Worm (Caenorhabditis elegans) whole organism, L3 larva: ENCODE measurements around the gene srh-140.
"Not testable (repeated sequence)": the region's sequence is repeated elsewhere in the genome, so short reads cannot be mapped to it uniquely, and the experiment has no call there.

Experiments
- R02D3.7 ChIP-seq: fragments of 150-350 bp; optimal IDR thresholded peaks from 2 replicates; lab custom pipeline; 2014; ENCODE audit warnings: missing biosample characterization, missing genetic modification characterization
- ceh-16 ChIP-seq: sonication (generic microtip); optimal IDR thresholded peaks from 2 replicates; lab custom pipeline; 2017; ENCODE audit warnings: missing biosample characterization, missing genetic modification characterization
- ceh-9 ChIP-seq: sonication (generic microtip); optimal IDR thresholded peaks from 2 replicates; lab custom pipeline; 2018; ENCODE audit warnings: missing biosample characterization, missing genetic modification characterization
- daf-12 ChIP-seq: fragments of 150-350 bp; optimal IDR thresholded peaks from 2 replicates; lab custom pipeline; 2014; ENCODE audit warnings: missing biosample characterization, missing genetic modification reagents, missing genetic modification characterization
- egl-27 ChIP-seq: sonication (generic microtip); optimal IDR thresholded peaks from 4 replicates; lab custom pipeline; 2017; ENCODE audit warnings: missing biosample characterization, missing genetic modification reagents, missing genetic modification characterization
- egl-5 ChIP-seq: fragments of 150-350 bp; optimal IDR thresholded peaks from 2 replicates; lab custom pipeline; 2017; ENCODE audit warnings: missing biosample characterization, missing genetic modification reagents, missing genetic modification characterization, inconsistent platforms
- elt-1 ChIP-seq: fragments of 150-350 bp; optimal IDR thresholded peaks from 2 replicates; lab custom pipeline; 2014; ENCODE audit warnings: missing biosample characterization, missing genetic modification characterization
- elt-2 ChIP-seq: sonication (generic microtip); optimal IDR thresholded peaks from 2 replicates; lab custom pipeline; 2016; ENCODE audit warnings: missing genetic modification reagents, mild to moderate bottlenecking, missing genetic modification characterization, missing compliant biosample characterization
- elt-3 ChIP-seq, 3 experiments: fragments of 150-350 bp in 1 of 3; sonication (generic microtip) in 2 of 3; optimal IDR thresholded peaks; 2 replicates in 2 of 3; 4 replicates in 1 of 3; lab custom pipeline; 2014 to 2017; ENCODE audit warnings: missing biosample characterization in 3 of 3, missing genetic modification characterization in 3 of 3
- fkh-10 ChIP-seq: sonication (generic microtip); optimal IDR thresholded peaks from 2 replicates; lab custom pipeline; 2017; ENCODE audit warnings: missing biosample characterization, missing genetic modification reagents, missing genetic modification characterization
- fos-1 ChIP-seq: fragments of 150-350 bp; optimal IDR thresholded peaks from 2 replicates; lab custom pipeline; 2014; ENCODE audit warnings: missing biosample characterization, missing genetic modification characterization
- hmg-11 ChIP-seq: sonication (generic microtip); optimal IDR thresholded peaks from 2 replicates; lab custom pipeline; 2016; ENCODE audit warnings: missing genetic modification characterization, missing compliant biosample characterization
- jun-1 ChIP-seq: fragments of 150-350 bp; optimal IDR thresholded peaks from 2 replicates; lab custom pipeline; 2014; ENCODE audit warnings: missing biosample characterization, missing genetic modification reagents, missing genetic modification characterization
- lin-15B ChIP-seq: fragments of 150-350 bp; optimal IDR thresholded peaks from 2 replicates; lab custom pipeline; 2014; ENCODE audit warnings: missing biosample characterization, missing genetic modification characterization
- lin-39 ChIP-seq: fragments of 150-350 bp; optimal IDR thresholded peaks from 2 replicates; lab custom pipeline; 2018; ENCODE audit warnings: missing biosample characterization, missing genetic modification reagents, missing genetic modification characterization
- mml-1 ChIP-seq: fragments of 150-350 bp; sonication (generic microtip); optimal IDR thresholded peaks from 3 replicates; lab custom pipeline; 2014; ENCODE audit warnings: missing biosample characterization, missing genetic modification characterization
- nfya-1 ChIP-seq: sonication (generic microtip); optimal IDR thresholded peaks from 2 replicates; lab custom pipeline; 2017; ENCODE audit warnings: missing genetic modification characterization, mild to moderate bottlenecking, missing compliant biosample characterization, antibody characterized with exemption, moderate library complexity; ENCODE audit not compliant: insufficient read depth
- nhr-23 ChIP-seq: fragments of 150-350 bp; optimal IDR thresholded peaks from 2 replicates; lab custom pipeline; 2014; ENCODE audit warnings: missing biosample characterization, missing genetic modification reagents, missing genetic modification characterization
- nhr-237 ChIP-seq: fragments of 150-350 bp; optimal IDR thresholded peaks from 2 replicates; lab custom pipeline; 2014; ENCODE audit warnings: missing biosample characterization, missing genetic modification characterization
- nhr-28 ChIP-seq: fragments of 150-350 bp; optimal IDR thresholded peaks from 2 replicates; lab custom pipeline; 2014; ENCODE audit warnings: missing biosample characterization, missing genetic modification characterization
- nhr-67 ChIP-seq: fragments of 150-350 bp; optimal IDR thresholded peaks from 2 replicates; lab custom pipeline; 2014; ENCODE audit warnings: missing biosample characterization, missing genetic modification characterization
- nhr-77 ChIP-seq: fragments of 150-350 bp; optimal IDR thresholded peaks from 2 replicates; lab custom pipeline; 2014; ENCODE audit warnings: missing biosample characterization, missing genetic modification characterization
- pha-4 ChIP-seq: fragments of 150-350 bp; optimal IDR thresholded peaks from 2 replicates; lab custom pipeline; 2014; ENCODE audit warnings: missing biosample characterization, missing genetic modification reagents, missing genetic modification characterization
- sea-2 ChIP-seq: fragments of 150-350 bp; sonication (generic microtip); optimal IDR thresholded peaks from 4 replicates; lab custom pipeline; 2014; ENCODE audit warnings: missing biosample characterization, missing genetic modification reagents, missing genetic modification characterization
- snpc-4 ChIP-seq: fragments of 150-350 bp; optimal IDR thresholded peaks from 2 replicates; lab custom pipeline; 2014; ENCODE audit warnings: missing biosample characterization, missing genetic modification characterization
- tbx-2 ChIP-seq: sonication (generic microtip); optimal IDR thresholded peaks from 2 replicates; lab custom pipeline; 2016; ENCODE audit warnings: mild to moderate bottlenecking, missing genetic modification characterization, missing compliant biosample characterization
- unc-39 ChIP-seq: sonication (generic microtip); optimal IDR thresholded peaks from 4 replicates; lab custom pipeline; 2017; ENCODE audit warnings: missing biosample characterization, missing genetic modification characterization
- unc-62 ChIP-seq: fragments of 150-350 bp; sonication (generic microtip); optimal IDR thresholded peaks from 4 replicates; lab custom pipeline; 2014; ENCODE audit warnings: missing biosample characterization, missing genetic modification reagents, missing genetic modification characterization
- zag-1 ChIP-seq: fragments of 150-350 bp; optimal IDR thresholded peaks from 2 replicates; lab custom pipeline; 2014; ENCODE audit warnings: missing biosample characterization, missing genetic modification characterization
- ztf-11 ChIP-seq: fragments of 150-350 bp; optimal IDR thresholded peaks from 2 replicates; lab custom pipeline; 2014; ENCODE audit warnings: missing biosample characterization, missing genetic modification characterization
- ztf-4 ChIP-seq: fragments of 150-350 bp; optimal IDR thresholded peaks from 2 replicates; lab custom pipeline; 2014; ENCODE audit warnings: missing biosample characterization, missing genetic modification characterization

srh-140 gene

ce11 chrV:15750130-15750529 is 28.1 kb downstream of the srh-140 start, which contains the start of gene str-6:
TSS of gene str-6 (minus strand) at chrV:15750230.
- TF ChIP-seq R02D3.7 (tag; lab: Kevin White, UChicago), result no peak
- no peak for TF ChIP-seq elt-3 (tag; optimal IDR thresholded peaks at IDR 0.05; lab: Kevin White, UChicago)
- TF ChIP-seq ztf-11 (tag; lab: Kevin White, UChicago), result no peak
- TF ChIP-seq ceh-9 (tag; lab: Kevin White, UChicago), result no peak
- no peak for TF ChIP-seq ceh-16 (tag; lab: Kevin White, UChicago)
- no peak for TF ChIP-seq unc-39 (tag; lab: Kevin White, UChicago)
- no peak for TF ChIP-seq mml-1 (tag; lab: Kevin White, UChicago)
- TF ChIP-seq fkh-10 (GFP tag; lab: Kevin White, UChicago), result no peak
- no peak for TF ChIP-seq lin-15B (tag; lab: Kevin White, UChicago)
- TF ChIP-seq egl-27 (tag; lab: Kevin White, UChicago), result no peak
- TF ChIP-seq hmg-11 (tag; lab: Kevin White, UChicago), result no peak
- TF ChIP-seq nhr-28 (tag; lab: Kevin White, UChicago), result no peak
- TF ChIP-seq nhr-77 (tag; lab: Kevin White, UChicago), result no peak
- TF ChIP-seq jun-1 (tag; lab: Kevin White, UChicago), result no peak

DNA sequence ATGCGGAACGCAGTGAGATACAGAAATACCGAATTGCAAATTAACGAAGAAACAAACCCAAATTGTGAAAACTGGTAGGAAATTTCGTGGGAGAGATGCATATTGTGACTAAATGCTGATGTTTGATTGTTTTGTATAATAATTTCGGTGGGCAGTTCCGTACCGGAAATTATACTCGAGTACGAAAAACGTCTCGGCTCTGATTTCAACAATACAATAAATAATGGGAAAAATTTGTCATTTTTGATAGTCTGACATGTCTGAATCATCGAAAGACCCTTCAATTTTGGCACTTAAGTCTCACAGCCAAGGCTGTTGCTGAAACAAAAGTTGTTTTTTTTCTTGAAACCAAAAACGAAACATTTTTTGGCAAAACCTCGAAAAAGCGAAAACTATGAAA is 30.1 kb downstream of the srh-140 start, which contains the start of gene str-43:
Gene str-43, minus strand, starts transcription at position 101 of the 400 bp plus-strand sequence.
- TF ChIP-seq nhr-28 (tag; lab: Kevin White, UChicago) (no peak), lin-39 (tag; lab: Kevin White, UChicago) (no peak), nhr-23 (tag; lab: Kevin White, UChicago) (no peak), lin-15B (tag; lab: Kevin White, UChicago) (no peak), zag-1 (tag; lab: Kevin White, UChicago) (no peak), sea-2 (GFP tag; lab: Kevin White, UChicago) (no peak)

DNA sequence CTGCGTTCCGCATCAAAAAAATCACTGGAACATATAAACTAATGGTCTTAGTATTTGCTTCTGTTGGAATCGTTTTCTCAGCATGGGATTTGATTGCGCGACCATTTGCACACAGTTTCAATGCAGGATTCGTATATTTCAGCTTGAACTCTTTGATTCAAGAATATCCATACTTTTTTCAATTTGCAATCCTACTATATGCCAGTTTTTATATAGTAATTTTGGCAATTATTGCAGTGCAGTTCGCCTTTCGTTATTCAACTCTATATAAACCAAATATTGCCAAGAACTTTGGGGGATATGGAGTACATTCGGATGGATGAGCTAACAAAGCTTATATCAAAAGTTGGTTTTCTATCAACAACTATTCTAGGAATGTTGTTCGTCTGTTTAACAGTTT is 31.0 kb downstream of the srh-140 start, which contains the start of gene str-5:
Gene str-5, plus strand, starts transcription at position 301 of the 400 bp plus-strand sequence.
- TF ChIP-seq unc-39, nhr-67, lin-15B (tag; lab: Kevin White, UChicago): not testable (repeated sequence)

ce11 chrV:15754731-15755130 is 32.7 kb downstream of the srh-140 start, which contains the start of gene str-8:
TSS of gene str-8 (plus strand) at chrV:15755031.
- TF ChIP-seq R02D3.7, egl-5, ztf-11 (tag; lab: Kevin White, UChicago): not testable (repeated sequence)
- TF ChIP-seq, all 47 proteins: peak for 0; not testable (repeated sequence) for 47

ce11 chrV:15757645-15758044 is 35.7 kb downstream of the srh-140 start:
- TF ChIP-seq ztf-4 (tag; lab: Kevin White, UChicago) (no peak), snpc-4 (tag; lab: Kevin White, UChicago) (no peak), sea-2 (GFP tag; lab: Kevin White, UChicago) (no peak), daf-12 (tag; lab: Kevin White, UChicago) (no peak), elt-1 (tag; lab: Kevin White, UChicago) (no peak), pha-4 (no peak), unc-62 (GFP tag; lab: Kevin White, UChicago) (no peak), fos-1 (tag; lab: Kevin White, UChicago) (no peak), zag-1 (tag; lab: Kevin White, UChicago) (no peak), elt-3 (tag; optimal IDR thresholded peaks at IDR 0.05; lab: Kevin White, UChicago) (no peak), nhr-28 (tag; lab: Kevin White, UChicago) (no peak), nhr-237 (no peak), nfya-1 (tag; lab: Kevin White, UChicago) (no peak), tbx-2 (tag; lab: Kevin White, UChicago) (no peak), nhr-67 (tag; lab: Kevin White, UChicago) (no peak), egl-5 (tag; lab: Kevin White, UChicago) (no peak), elt-2 (tag; lab: Kevin White, UChicago) (no peak)
